Fruit fly (Drosophila melanogaster) whole organism, embryonic: ENCODE results near the gene HINT1.
A peak's percentile ranks its signal among the peaks of the same experiment; 100 is the strongest.

ENCODE experiments used
- CG11696 ChIP-seq: fragments of 200-800 bp; sonication (Bioruptor generic); IDR thresholded peaks from 2 replicates; pipeline ENCODE4 v1.3.6; 2022; ENCODE audit warnings: missing biosample characterization, missing genetic modification characterization
- CG12236 ChIP-seq: fragments of 200-800 bp; sonication (Bioruptor generic); optimal IDR thresholded peaks from 2 replicates; lab custom pipeline; 2016; ENCODE audit warnings: missing biosample characterization, missing genetic modification characterization
- CG1233 ChIP-seq: fragments of 200-800 bp; sonication (Bioruptor generic); optimal IDR thresholded peaks from 4 replicates; lab custom pipeline; 2018; ENCODE audit warnings: missing biosample characterization, mild to moderate bottlenecking, missing genetic modification characterization
- CG14014 ChIP-seq: fragments of 200-800 bp; sonication (Bioruptor generic); IDR thresholded peaks from 2 replicates; pipeline ENCODE4 v1.3.6; 2022; ENCODE audit warnings: missing biosample characterization, missing genetic modification characterization
- CG14667 ChIP-seq: fragments of 200-800 bp; sonication (Bioruptor generic); IDR thresholded peaks from 2 replicates; pipeline ENCODE4 v1.3.6; 2022; ENCODE audit warnings: missing biosample characterization, missing genetic modification characterization
- CG14965 ChIP-seq: fragments of 200-800 bp; sonication (Bioruptor generic); optimal IDR thresholded peaks from 2 replicates; lab custom pipeline; 2016; ENCODE audit warnings: missing biosample characterization, missing genetic modification characterization, borderline replicate concordance
- CG15601 ChIP-seq: fragments of 200-800 bp; sonication (Bioruptor generic); optimal IDR thresholded peaks from 3 replicates; lab custom pipeline; 2019; ENCODE audit warnings: missing biosample characterization, mild to moderate bottlenecking, missing genetic modification characterization, moderate library complexity
- CG17328 ChIP-seq: fragments of 200-800 bp; sonication (Bioruptor generic); IDR thresholded peaks from 2 replicates; pipeline ENCODE4 v1.3.6; 2022; ENCODE audit warnings: missing biosample characterization, missing genetic modification characterization
- CG17385 ChIP-seq: fragments of 200-800 bp; sonication (Bioruptor generic); optimal IDR thresholded peaks from 3 replicates; lab custom pipeline; 2018; ENCODE audit warnings: missing biosample characterization, mild to moderate bottlenecking, missing genetic modification characterization
- CG17568 ChIP-seq: fragments of 200-800 bp; sonication (Bioruptor generic); optimal IDR thresholded peaks from 2 replicates; lab custom pipeline; 2018; ENCODE audit warnings: missing biosample characterization, mild to moderate bottlenecking, missing genetic modification characterization, moderate library complexity
- CG17802 ChIP-seq: fragments of 200-800 bp; sonication (Bioruptor generic); optimal IDR thresholded peaks from 2 replicates; lab custom pipeline; 2018; ENCODE audit warnings: missing biosample characterization, mild to moderate bottlenecking, missing genetic modification characterization, moderate library complexity
- CG18262 ChIP-seq: fragments of 200-800 bp; optimal IDR thresholded peaks from 3 replicates; lab custom pipeline; 2019; ENCODE audit warnings: missing biosample characterization, mild to moderate bottlenecking, missing genetic modification characterization, moderate library complexity
- CG2678 ChIP-seq: fragments of 200-800 bp; sonication (Bioruptor generic); optimal IDR thresholded peaks from 3 replicates; lab custom pipeline; 2019; ENCODE audit warnings: missing biosample characterization, mild to moderate bottlenecking, missing genetic modification characterization, moderate library complexity
- CG34224 ChIP-seq: fragments of 200-800 bp; sonication (Bioruptor generic); IDR thresholded peaks from 3 replicates; pipeline ENCODE4 v1.3.6; 2022; ENCODE audit warnings: missing biosample characterization, missing genetic modification characterization; ENCODE audit not compliant: partially characterized antibody
- CG3995 ChIP-seq: fragments of 200-800 bp; sonication (Bioruptor generic); optimal IDR thresholded peaks from 3 replicates; lab custom pipeline; 2016; ENCODE audit warnings: missing biosample characterization, missing genetic modification characterization
- CG4854 ChIP-seq: fragments of 200-800 bp; sonication (Bioruptor generic); optimal IDR thresholded peaks from 2 replicates; lab custom pipeline; 2016; ENCODE audit warnings: missing biosample characterization, missing genetic modification characterization, inconsistent platforms
- CG6272 ChIP-seq: fragments of 200-800 bp; sonication (Bioruptor generic); IDR thresholded peaks from 2 replicates; pipeline ENCODE4 v1.3.6; 2022; ENCODE audit warnings: missing biosample characterization, missing genetic modification characterization
- CG6689 ChIP-seq: fragments of 200-800 bp; sonication (Bioruptor generic); IDR thresholded peaks from 2 replicates; pipeline ENCODE4 v1.3.6; 2022; ENCODE audit warnings: missing biosample characterization, missing genetic modification characterization
- CG9817 ChIP-seq: fragments of 200-800 bp; sonication (Bioruptor generic); optimal IDR thresholded peaks from 2 replicates; lab custom pipeline; 2018; ENCODE audit warnings: missing biosample characterization, mild to moderate bottlenecking, missing genetic modification characterization, moderate library complexity
- Camta ChIP-seq: fragments of 200-800 bp; sonication (Bioruptor generic); optimal IDR thresholded peaks from 2 replicates; lab custom pipeline; 2016; ENCODE audit warnings: missing biosample characterization, missing genetic modification characterization
- Hey ChIP-seq: fragments of 200-800 bp; sonication (Bioruptor generic); optimal IDR thresholded peaks from 3 replicates; lab custom pipeline; 2018; ENCODE audit warnings: missing biosample characterization, mild to moderate bottlenecking, missing genetic modification characterization
- Hsf ChIP-seq: fragments of 200-800 bp; sonication (Bioruptor generic); optimal IDR thresholded peaks from 3 replicates; lab custom pipeline; 2016; ENCODE audit warnings: missing biosample characterization, missing genetic modification characterization
- MESR4 ChIP-seq: fragments of 200-800 bp; sonication (Bioruptor generic); optimal IDR thresholded peaks from 2 replicates; lab custom pipeline; 2018; ENCODE audit warnings: missing biosample characterization, mild to moderate bottlenecking, missing genetic modification characterization, moderate library complexity
- NC2α ChIP-seq: fragments of 200-800 bp; sonication (Bioruptor generic); optimal IDR thresholded peaks from 2 replicates; lab custom pipeline; 2016; ENCODE audit warnings: missing biosample characterization, missing genetic modification characterization
- NC2β ChIP-seq: fragments of 200-800 bp; sonication (Bioruptor generic); optimal IDR thresholded peaks from 2 replicates; lab custom pipeline; 2016; ENCODE audit warnings: missing biosample characterization, missing genetic modification characterization
- Pdp1 ChIP-seq, 2 experiments: fragments of 200-800 bp; sonication (Bioruptor generic); optimal IDR thresholded peaks; 3 replicates each; lab custom pipeline; 2016; ENCODE audit warnings: missing biosample characterization in 2 of 2, missing genetic modification characterization in 2 of 2, mild to moderate bottlenecking in 1 of 2, moderate library complexity in 1 of 2
- Sox102F ChIP-seq: fragments of 200-800 bp; sonication (Bioruptor generic); optimal IDR thresholded peaks from 2 replicates; lab custom pipeline; 2018; ENCODE audit warnings: missing biosample characterization, mild to moderate bottlenecking, missing genetic modification characterization, moderate library complexity
- Sry-δ ChIP-seq: fragments of 200-800 bp; sonication (Bioruptor generic); optimal IDR thresholded peaks from 2 replicates; lab custom pipeline; 2016; ENCODE audit warnings: missing biosample characterization, missing genetic modification characterization
- Taf1 ChIP-seq: fragments of 200-800 bp; sonication (Bioruptor generic); IDR thresholded peaks from 2 replicates; pipeline ENCODE4 v1.3.6; 2022; ENCODE audit warnings: missing biosample characterization, missing genetic modification characterization
- YL-1 ChIP-seq: fragments of 200-800 bp; sonication (Bioruptor generic); optimal IDR thresholded peaks from 3 replicates; lab custom pipeline; 2017; ENCODE audit warnings: missing biosample characterization, mild to moderate bottlenecking, missing genetic modification characterization
- ara ChIP-seq: fragments of 200-800 bp; sonication (Bioruptor generic); IDR thresholded peaks from 2 replicates; pipeline ENCODE4 v1.3.6; 2022; ENCODE audit warnings: missing biosample characterization, missing genetic modification characterization
- bcd ChIP-seq: fragments of 200-800 bp; sonication (Bioruptor generic); optimal IDR thresholded peaks from 2 replicates; lab custom pipeline; 2017; ENCODE audit warnings: missing biosample characterization, mild to moderate bottlenecking, missing genetic modification characterization
- crc ChIP-seq: fragments of 200-800 bp; sonication (Bioruptor generic); optimal IDR thresholded peaks from 2 replicates; lab custom pipeline; 2016; ENCODE audit warnings: missing biosample characterization, missing genetic modification characterization
- cwo ChIP-seq: fragments of 200-800 bp; sonication (Bioruptor generic); optimal IDR thresholded peaks from 3 replicates; lab custom pipeline; 2017; ENCODE audit warnings: missing biosample characterization, missing genetic modification characterization, mild to moderate bottlenecking, moderate library complexity, missing genetic modification reagents
- dimm ChIP-seq: fragments of 200-800 bp; sonication (Bioruptor generic); IDR thresholded peaks from 2 replicates; pipeline ENCODE4 v1.3.6; 2022; ENCODE audit warnings: missing biosample characterization, missing genetic modification characterization
- disco-r ChIP-seq: fragments of 200-800 bp; sonication (Bioruptor generic); optimal IDR thresholded peaks from 2 replicates; lab custom pipeline; 2016; ENCODE audit warnings: missing biosample characterization, missing genetic modification characterization
- dmrt99B ChIP-seq: fragments of 200-800 bp; sonication (Bioruptor generic); optimal IDR thresholded peaks from 2 replicates; lab custom pipeline; 2018; ENCODE audit warnings: missing biosample characterization, mild to moderate bottlenecking, missing genetic modification characterization, moderate library complexity
- jigr1 ChIP-seq: fragments of 200-800 bp; sonication (Bioruptor generic); IDR thresholded peaks from 3 replicates; pipeline ENCODE4 v1.3.6; 2022; ENCODE audit warnings: missing biosample characterization, missing genetic modification characterization
- knrl ChIP-seq: fragments of 200-800 bp; sonication (Bioruptor generic); IDR thresholded peaks from 3 replicates; pipeline ENCODE4 v1.3.6; 2022; ENCODE audit warnings: missing biosample characterization, missing genetic modification characterization; ENCODE audit not compliant: partially characterized antibody
- lmd ChIP-seq: fragments of 200-800 bp; sonication (Bioruptor generic); IDR thresholded peaks from 2 replicates; pipeline ENCODE4 v1.3.6; 2022; ENCODE audit warnings: missing biosample characterization, missing genetic modification characterization
- pho ChIP-seq: fragments of 200-800 bp; sonication (Bioruptor generic); optimal IDR thresholded peaks from 2 replicates; lab custom pipeline; 2016; ENCODE audit warnings: missing biosample characterization, missing genetic modification characterization
- psq ChIP-seq: fragments of 200-800 bp; sonication (Bioruptor generic); optimal IDR thresholded peaks from 2 replicates; lab custom pipeline; 2017; ENCODE audit warnings: missing biosample characterization, missing genetic modification characterization
- ro ChIP-seq: fragments of 200-800 bp; sonication (Bioruptor generic); IDR thresholded peaks from 2 replicates; pipeline ENCODE4 v1.3.6; 2022; ENCODE audit warnings: missing biosample characterization, missing genetic modification characterization
- run ChIP-seq: fragments of 200-800 bp; sonication (Bioruptor generic); optimal IDR thresholded peaks from 3 replicates; lab custom pipeline; 2018; ENCODE audit warnings: missing biosample characterization, mild to moderate bottlenecking, missing genetic modification characterization
- scrt ChIP-seq: fragments of 200-800 bp; sonication (Bioruptor generic); optimal IDR thresholded peaks from 2 replicates; lab custom pipeline; 2018; ENCODE audit warnings: missing biosample characterization, mild to moderate bottlenecking, missing genetic modification characterization, moderate library complexity
- seq ChIP-seq: fragments of 200-800 bp; sonication (Bioruptor generic); IDR thresholded peaks from 2 replicates; pipeline ENCODE4 v1.3.6; 2022; ENCODE audit warnings: missing biosample characterization, missing genetic modification characterization
- so ChIP-seq: fragments of 200-800 bp; sonication (Bioruptor generic); IDR thresholded peaks from 3 replicates; pipeline ENCODE4 v1.3.6; 2022; ENCODE audit warnings: missing biosample characterization, missing genetic modification characterization
- stc ChIP-seq: fragments of 200-800 bp; sonication (Bioruptor generic); IDR thresholded peaks from 2 replicates; pipeline ENCODE4 v1.3.6; 2022; ENCODE audit warnings: missing biosample characterization, missing genetic modification characterization
- tgo ChIP-seq: fragments of 200-800 bp; sonication (Bioruptor generic); IDR thresholded peaks from 3 replicates; pipeline ENCODE4 v1.3.6; 2022; ENCODE audit warnings: missing biosample characterization, missing genetic modification characterization
- wor ChIP-seq: fragments of 200-800 bp; sonication (Bioruptor generic); IDR thresholded peaks from 2 replicates; pipeline ENCODE4 v1.3.6; 2022; ENCODE audit warnings: missing biosample characterization, missing genetic modification characterization
- zen2 ChIP-seq: fragments of 200-800 bp; sonication (Bioruptor generic); IDR thresholded peaks from 3 replicates; pipeline ENCODE4 v1.3.6; 2022; ENCODE audit warnings: missing biosample characterization, missing genetic modification characterization; ENCODE audit not compliant: partially characterized antibody

Gene HINT1

dm6 chr2L:2751904-2752459 lies 18.0 kb upstream of the HINT1 start, which contains the start of gene Bacc (continued):
- TF ChIP-seq jigr1 (GFP tag; lab: Robert Waterston, UW) (no peak), cwo (GFP tag; lab: Kevin White, UChicago) (peak; percentile 80), Sry-δ (GFP tag; lab: Kevin White, UChicago) (peak; percentile 52), CG9817 (peak; percentile 78), psq (GFP tag; lab: Kevin White, UChicago) (peak; percentile 15), run (tag; lab: Kevin White, UChicago) (peak; percentile 70), bcd (GFP tag; lab: Kevin White, UChicago) (peak; percentile 90), CG1233 (GFP tag; lab: Kevin White, UChicago) (peak; percentile 84), YL-1 (peak; percentile 17), dmrt99B (tag; lab: Kevin White, UChicago) (peak; percentile 90), CG17802 (tag; lab: Kevin White, UChicago) (peak; percentile 21), NC2α (GFP tag; lab: Kevin White, UChicago) (peak; percentile 73), crc (peak; percentile 90), Camta (GFP tag; lab: Kevin White, UChicago) (peak; percentile 86), CG14965 (GFP tag; lab: Kevin White, UChicago) (peak; percentile 36), lmd (GFP tag; lab: Robert Waterston, UW) (no peak), dimm (GFP tag; lab: Robert Waterston, UW) (no peak), stc (GFP tag; lab: Robert Waterston, UW) (no peak), CG15601 (tag; lab: Kevin White, UChicago) (peak; percentile 76), ara (GFP tag; lab: Robert Waterston, UW) (no peak), knrl (GFP tag; lab: Robert Waterston, UW) (no peak), MESR4 (GFP tag; lab: Kevin White, UChicago) (peak; percentile 5), CG17328 (GFP tag; lab: Robert Waterston, UW) (no peak), Taf1 (no peak), Hsf (GFP tag; lab: Kevin White, UChicago) (peak; percentile 89), CG34224 (GFP tag; lab: Robert Waterston, UW) (no peak), tgo (no peak), CG17385 (GFP tag; lab: Kevin White, UChicago) (peak; percentile 79), CG18262 (peak; percentile 89), ro (GFP tag; lab: Robert Waterston, UW) (no peak), CG4854 (peak; percentile 77), disco-r (GFP tag; lab: Kevin White, UChicago) (peak; percentile 71), CG11696 (GFP tag; lab: Robert Waterston, UW) (no peak), CG17568 (GFP tag; lab: Kevin White, UChicago) (peak; percentile 83), Hey (tag; lab: Kevin White, UChicago) (peak; percentile 59), so (no peak), CG2678 (tag; lab: Kevin White, UChicago) (peak; percentile 95), wor (no peak), zen2 (GFP tag; lab: Robert Waterston, UW) (no peak), Sox102F (GFP tag; lab: Kevin White, UChicago) (peak; percentile 88), pho (GFP tag; lab: Kevin White, UChicago) (peak; percentile 88), Pdp1 (GFP tag; optimal IDR thresholded peaks at IDR 0.05; lab: Kevin White, UChicago) (peak; percentile 73 to 87), CG12236 (peak; percentile 81), CG14014 (no peak), CG14667 (GFP tag; lab: Robert Waterston, UW) (no peak), CG6272 (GFP tag; lab: Robert Waterston, UW) (peak; percentile 50), NC2β (GFP tag; lab: Kevin White, UChicago) (peak; percentile 81), scrt (peak; percentile 84), seq (no peak), CG6689 (GFP tag; lab: Robert Waterston, UW) (no peak), CG3995 (GFP tag; lab: Kevin White, UChicago) (peak; percentile 73)
